Worm (Caenorhabditis elegans): ENCODE measurements around the gene mtm-6.

- TF ChIP-seq ztf-3 (GFP tag; optimal IDR thresholded peaks at IDR 0.05) = no peak
- no peak for TF ChIP-seq ets-4 (GFP tag; optimal IDR thresholded peaks at IDR 0.05)
- TF ChIP-seq T26A5.8 (tag; optimal IDR thresholded peaks at IDR 0.05) = no peak
- no peak for TF ChIP-seq D2030.7 (GFP tag; IDR thresholded peaks at IDR 0.05)
- TF ChIP-seq ceh-91 (GFP tag; IDR thresholded peaks at IDR 0.05) = no peak
- no peak for TF ChIP-seq F10E7.11 (tag; optimal IDR thresholded peaks at IDR 0.05)
These were observed 36.3 kb upstream of the mtm-6 start for ce11 chrIII:13310552-13310951.
